Comparison of ENCODE assay signal across 1 fruit fly cellular context in the genomic region with DNA sequence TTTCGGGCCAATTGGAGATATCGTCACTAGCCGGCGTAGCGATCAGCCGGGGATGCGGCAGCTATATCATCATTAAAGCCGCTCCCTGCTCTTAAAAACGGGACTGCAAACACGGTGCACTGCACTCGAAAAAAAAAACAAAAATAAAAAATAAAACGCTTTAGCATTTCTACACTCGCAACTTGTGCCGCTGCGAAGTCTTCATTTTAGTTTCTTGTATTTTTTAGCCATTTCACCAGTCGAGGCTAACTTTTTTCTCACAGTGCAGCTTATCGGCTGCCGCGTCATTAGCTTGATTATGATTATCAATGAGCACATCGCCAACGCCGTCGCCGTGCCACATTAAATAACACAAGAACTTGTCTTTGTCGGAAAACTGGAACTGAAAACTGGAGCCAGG.
A peak's percentile ranks its signal among the peaks of the same experiment; 100 is the strongest.
TF ChIP-seq lines count a peak whose summit lies in the region.

No protein-coding gene starts in this region.

TF ChIP-seq in whole organism, embryonic, 481 proteins besides CTCF, POLR2A, EP300 and RAD21 (continued from another document):
- TF ChIP-seq ato (GFP tag; IDR thresholded peaks at IDR 0.05; lab: Robert Waterston, UW; ENCODE audit: partially characterized antibody) = no peak
- peak; percentile 16 for TF ChIP-seq da (GFP tag; optimal IDR thresholded peaks at IDR 0.05; lab: Kevin White, UChicago)
- peak; percentile 25 for TF ChIP-seq CG15601 (tag; optimal IDR thresholded peaks at IDR 0.05; lab: Kevin White, UChicago)
- no peak for TF ChIP-seq Dek (tag; optimal IDR thresholded peaks at IDR 0.05; lab: Kevin White, UChicago)
- no peak for TF ChIP-seq MESR4 (GFP tag; optimal IDR thresholded peaks at IDR 0.05; lab: Kevin White, UChicago)
- peak; percentile 32 for TF ChIP-seq NfI (GFP tag; optimal IDR thresholded peaks at IDR 0.05; lab: Kevin White, UChicago)
- peak; percentile 64; the same call in 2 of the 3 replicates for TF ChIP-seq CG11093 (GFP tag; IDR thresholded peaks at IDR 0.05; lab: Robert Waterston, UW)
- peak; percentile 64 for TF ChIP-seq row (GFP tag; IDR thresholded peaks at IDR 0.05; lab: Robert Waterston, UW)
- peak; percentile 51; the same call in 1 of the 2 replicates for TF ChIP-seq klu (GFP tag; IDR thresholded peaks at IDR 0.05; lab: Robert Waterston, UW)
- TF ChIP-seq CHES-1-like (GFP tag; optimal IDR thresholded peaks at IDR 0.05; lab: Kevin White, UChicago) = peak; percentile 21
- TF ChIP-seq CG1647 (GFP tag; optimal IDR thresholded peaks at IDR 0.05; lab: Kevin White, UChicago) = no peak
- TF ChIP-seq kni (GFP tag; optimal IDR thresholded peaks at IDR 0.05; lab: Kevin White, UChicago) = no peak
- no peak for TF ChIP-seq mld (GFP tag; IDR thresholded peaks at IDR 0.05; lab: Robert Waterston, UW; ENCODE audit: partially characterized antibody)
- no peak for TF ChIP-seq HHEX (GFP tag; optimal IDR thresholded peaks at IDR 0.05; lab: Kevin White, UChicago)
- peak; percentile 56 for TF ChIP-seq tin (GFP tag; optimal IDR thresholded peaks at IDR 0.05; lab: Kevin White, UChicago)
- TF ChIP-seq maf-S (GFP tag; optimal IDR thresholded peaks at IDR 0.05; lab: Kevin White, UChicago) = peak; percentile 58
- TF ChIP-seq jing (GFP tag; optimal IDR thresholded peaks at IDR 0.05; lab: Kevin White, UChicago) = peak; percentile 44
- TF ChIP-seq fd64A (GFP tag; optimal IDR thresholded peaks at IDR 0.05; lab: Kevin White, UChicago) = no peak
- no peak for TF ChIP-seq CG2199 (GFP tag; IDR thresholded peaks at IDR 0.05; lab: Robert Waterston, UW)
- TF ChIP-seq Hmx (GFP tag; optimal IDR thresholded peaks at IDR 0.05; lab: Kevin White, UChicago) = no peak
- TF ChIP-seq bcd (GFP tag; optimal IDR thresholded peaks at IDR 0.05; lab: Kevin White, UChicago) = peak; percentile 45
- TF ChIP-seq CG7786 (GFP tag; optimal IDR thresholded peaks at IDR 0.05; lab: Kevin White, UChicago) = peak; percentile 26
- no peak for TF ChIP-seq disco-r (GFP tag; optimal IDR thresholded peaks at IDR 0.05; lab: Kevin White, UChicago)
- peak; percentile 15 for TF ChIP-seq Ets97D (GFP tag; optimal IDR thresholded peaks at IDR 0.05; lab: Kevin White, UChicago)
- TF ChIP-seq HmgD (GFP tag; optimal IDR thresholded peaks at IDR 0.05; lab: Kevin White, UChicago) = no peak
- peak; percentile 54 for TF ChIP-seq shn (GFP tag; optimal IDR thresholded peaks at IDR 0.05; lab: Kevin White, UChicago)
